Worm (Caenorhabditis elegans) whole organism, L2 larva: ENCODE results near the gene grsp-2.

Experiments used
- C34F6.9 ChIP-seq: fragments of 150-350 bp; optimal IDR thresholded peaks from 2 replicates; lab custom pipeline; 2014; ENCODE audit warnings: missing biosample characterization, missing genetic modification characterization
- Y55F3AM.14 ChIP-seq: fragments of 200-800 bp; sonication (Bioruptor generic); optimal IDR thresholded peaks from 2 replicates; lab custom pipeline; 2018; ENCODE audit warnings: mild to moderate bottlenecking, missing genetic modification characterization, missing compliant biosample characterization
- ZK546.5 ChIP-seq: sonication (generic microtip); optimal IDR thresholded peaks from 2 replicates; lab custom pipeline; 2017; ENCODE audit warnings: missing biosample characterization, missing genetic modification characterization
- alr-1 ChIP-seq: fragments of 150-350 bp; optimal IDR thresholded peaks from 2 replicates; lab custom pipeline; 2014; ENCODE audit warnings: missing biosample characterization, missing genetic modification characterization
- aly-2 ChIP-seq: fragments of 150-350 bp; optimal IDR thresholded peaks from 2 replicates; lab custom pipeline; 2014; ENCODE audit warnings: missing biosample characterization, missing genetic modification characterization
- ama-1 ChIP-seq: fragments of 150-350 bp; optimal IDR thresholded peaks from 2 replicates; lab custom pipeline; 2018; ENCODE audit warnings: inconsistent platforms
- crh-2 ChIP-seq: sonication (generic microtip); optimal IDR thresholded peaks from 2 replicates; lab custom pipeline; 2017; ENCODE audit warnings: missing biosample characterization, missing genetic modification characterization
- dmd-4 ChIP-seq: sonication (generic microtip); optimal IDR thresholded peaks from 2 replicates; lab custom pipeline; 2017; ENCODE audit warnings: missing biosample characterization, missing genetic modification characterization
- elt-1 ChIP-seq: fragments of 150-350 bp; optimal IDR thresholded peaks from 2 replicates; lab custom pipeline; 2014; ENCODE audit warnings: missing biosample characterization, missing genetic modification characterization
- elt-3 ChIP-seq: sonication (generic microtip); optimal IDR thresholded peaks from 2 replicates; lab custom pipeline; 2017; ENCODE audit warnings: missing biosample characterization, missing genetic modification characterization
- fos-1 ChIP-seq: fragments of 150-350 bp; optimal IDR thresholded peaks from 2 replicates; lab custom pipeline; 2014; ENCODE audit warnings: missing biosample characterization, missing genetic modification characterization
- gmeb-1 ChIP-seq: fragments of 150-350 bp; optimal IDR thresholded peaks from 2 replicates; lab custom pipeline; 2014; ENCODE audit warnings: missing biosample characterization, missing genetic modification characterization
- lin-11 ChIP-seq: fragments of 150-350 bp; sonication (generic microtip); optimal IDR thresholded peaks from 2 replicates; lab custom pipeline; 2014; ENCODE audit warnings: missing biosample characterization, missing genetic modification characterization, inconsistent platforms, mixed read lengths
- lin-13 ChIP-seq: fragments of 150-350 bp; optimal IDR thresholded peaks from 2 replicates; lab custom pipeline; 2014; ENCODE audit warnings: missing biosample characterization, missing genetic modification reagents, missing genetic modification characterization
- lin-39 ChIP-seq: fragments of 150-350 bp; optimal IDR thresholded peaks from 2 replicates; lab custom pipeline; 2014; ENCODE audit warnings: missing biosample characterization, missing genetic modification reagents, missing genetic modification characterization
- lsy-2 ChIP-seq, 2 experiments: fragments of 150-350 bp in 1 of 2; sonication (generic microtip) in 1 of 2; optimal IDR thresholded peaks; 2 replicates each; lab custom pipeline; 2014 to 2017; ENCODE audit warnings: missing biosample characterization in 2 of 2, missing genetic modification characterization in 2 of 2
- mab-5 ChIP-seq: fragments of 150-350 bp; optimal IDR thresholded peaks from 2 replicates; lab custom pipeline; 2014; ENCODE audit warnings: missing biosample characterization, missing genetic modification characterization
- mbf-1 ChIP-seq: sonication (generic microtip); optimal IDR thresholded peaks from 2 replicates; lab custom pipeline; 2017; ENCODE audit warnings: missing biosample characterization, missing genetic modification characterization
- mdl-1 ChIP-seq, 2 experiments: fragments of 150-350 bp in 1 of 2; sonication (generic microtip) in 1 of 2; optimal IDR thresholded peaks; 2 replicates each; lab custom pipeline; 2017; ENCODE audit warnings: missing biosample characterization in 2 of 2, missing genetic modification characterization in 2 of 2
- nhr-11 ChIP-seq: fragments of 150-350 bp; optimal IDR thresholded peaks from 2 replicates; lab custom pipeline; 2014; ENCODE audit warnings: missing biosample characterization, missing genetic modification characterization
- nhr-12 ChIP-seq: fragments of 150-350 bp; optimal IDR thresholded peaks from 2 replicates; lab custom pipeline; 2014; ENCODE audit warnings: missing biosample characterization, missing genetic modification characterization
- nhr-21 ChIP-seq: fragments of 150-350 bp; optimal IDR thresholded peaks from 2 replicates; lab custom pipeline; 2014; ENCODE audit warnings: missing biosample characterization, missing genetic modification characterization
- nhr-23 ChIP-seq: fragments of 150-350 bp; optimal IDR thresholded peaks from 2 replicates; lab custom pipeline; 2014; ENCODE audit warnings: missing biosample characterization, missing genetic modification reagents, missing genetic modification characterization
- nhr-237 ChIP-seq: fragments of 150-350 bp; optimal IDR thresholded peaks from 2 replicates; lab custom pipeline; 2014; ENCODE audit warnings: missing biosample characterization, missing genetic modification characterization
- nhr-25 ChIP-seq: fragments of 150-350 bp; sonication (generic microtip); optimal IDR thresholded peaks from 3 replicates; lab custom pipeline; 2014; ENCODE audit warnings: missing biosample characterization, missing genetic modification characterization
- sem-4 ChIP-seq: fragments of 150-350 bp; optimal IDR thresholded peaks from 2 replicates; lab custom pipeline; 2014; ENCODE audit warnings: missing biosample characterization, missing genetic modification reagents, missing genetic modification characterization
- skn-1 ChIP-seq: sonication (generic microtip); optimal IDR thresholded peaks from 2 replicates; lab custom pipeline; 2017; ENCODE audit warnings: missing biosample characterization, missing genetic modification characterization
- sma-9 ChIP-seq, 2 experiments: fragments of 150-350 bp in 1 of 2; sonication (generic microtip) in 1 of 2; optimal IDR thresholded peaks; 2 replicates each; lab custom pipeline; 2014 to 2016; ENCODE audit warnings: missing genetic modification characterization in 2 of 2, mild to moderate bottlenecking in 1 of 2, missing biosample characterization in 1 of 2, missing compliant biosample characterization in 1 of 2, missing genetic modification reagents in 1 of 2, moderate library complexity in 1 of 2
- snpc-4 ChIP-seq: fragments of 150-350 bp; optimal IDR thresholded peaks from 2 replicates; lab custom pipeline; 2014; ENCODE audit warnings: missing biosample characterization, missing genetic modification characterization
- unc-39 ChIP-seq: fragments of 150-350 bp; optimal IDR thresholded peaks from 2 replicates; lab custom pipeline; 2014; ENCODE audit warnings: missing biosample characterization, missing genetic modification characterization
- unc-55 ChIP-seq: fragments of 150-350 bp; sonication (generic microtip); optimal IDR thresholded peaks from 3 replicates; lab custom pipeline; 2014; ENCODE audit warnings: missing biosample characterization, missing genetic modification reagents, missing genetic modification characterization
- unc-62 ChIP-seq: fragments of 150-350 bp; optimal IDR thresholded peaks from 2 replicates; lab custom pipeline; 2014; ENCODE audit warnings: missing biosample characterization, missing genetic modification reagents, missing genetic modification characterization
- ztf-1 ChIP-seq: fragments of 200-800 bp; sonication (Bioruptor generic); conservative IDR thresholded peaks from 2 replicates; pipeline ENCODE4 v1.3.6; 2022; ENCODE audit warnings: missing genetic modification characterization, missing compliant biosample characterization

grsp-2 gene

ce11 chrIV:8816617-8817016 lies 488 bp downstream of the grsp-2 start:
- TF ChIP-seq unc-39 = no peak
- no peak for TF ChIP-seq alr-1
- TF ChIP-seq C34F6.9 (tag; lab: Kevin White, UChicago) = no peak
- TF ChIP-seq lin-13 (GFP tag; lab: Kevin White, UChicago) = no peak
- TF ChIP-seq nhr-237 (tag; lab: Kevin White, UChicago) = no peak
- no peak for TF ChIP-seq snpc-4 (tag; lab: Kevin White, UChicago)
- TF ChIP-seq elt-3 = no peak
- no peak for TF ChIP-seq mbf-1
- no peak for TF ChIP-seq ama-1
- no peak for TF ChIP-seq aly-2 (tag; lab: Kevin White, UChicago)
- TF ChIP-seq nhr-25 (tag; lab: Kevin White, UChicago) = no peak
- TF ChIP-seq elt-1 (tag; lab: Kevin White, UChicago) = no peak
- TF ChIP-seq, all 48 proteins: peak for 0

ce11 chrIV:8817639-8818038 lies 1.5 kb downstream of the grsp-2 start, which contains the start of gene T28C6.10:
TSS of gene T28C6.10 (plus strand) at chrIV:8817939.
- no peak for TF ChIP-seq mab-5 (tag; lab: Kevin White, UChicago)
- TF ChIP-seq unc-39 = no peak
- TF ChIP-seq ZK546.5 (tag; lab: Kevin White, UChicago) = no peak
- no peak for TF ChIP-seq nhr-25 (tag; lab: Kevin White, UChicago)
- no peak for TF ChIP-seq crh-2 (tag; lab: Kevin White, UChicago)
- TF ChIP-seq ztf-1 (GFP tag; lab: Robert Waterston, UW) = no peak
- TF ChIP-seq nhr-11 = no peak
- no peak for TF ChIP-seq nhr-12 (tag; lab: Kevin White, UChicago)
- no peak for TF ChIP-seq lin-39 (tag; lab: Kevin White, UChicago)
- TF ChIP-seq lin-11 (tag; lab: Kevin White, UChicago) = no peak
- no peak for TF ChIP-seq ama-1
- TF ChIP-seq sma-9 (GFP tag; optimal IDR thresholded peaks at IDR 0.05; lab: Kevin White, UChicago) = no peak
- TF ChIP-seq sma-9 (tag; optimal IDR thresholded peaks at IDR 0.05; lab: Kevin White, UChicago) = no peak
- TF ChIP-seq elt-3 = no peak
- no peak for TF ChIP-seq lin-13 (GFP tag; lab: Kevin White, UChicago)
- no peak for TF ChIP-seq gmeb-1 (tag; lab: Kevin White, UChicago)
- no peak for TF ChIP-seq mdl-1 (tag; optimal IDR thresholded peaks at IDR 0.05; lab: Kevin White, UChicago)
- TF ChIP-seq nhr-21 (tag; lab: Kevin White, UChicago) = no peak

- TF ChIP-seq lin-39 (tag; lab: Kevin White, UChicago) (no peak), nhr-237 (tag; lab: Kevin White, UChicago) (no peak), Y55F3AM.14 (no peak), nhr-25 (tag; lab: Kevin White, UChicago) (peak; percentile 12)
These were observed 3.3 kb downstream of the grsp-2 start for ce11 chrIV:8819471-8819870.

- TF ChIP-seq unc-62 (GFP tag; lab: Kevin White, UChicago) (no peak), C34F6.9 (tag; lab: Kevin White, UChicago) (no peak), nhr-23 (no peak), sem-4 (tag; lab: Kevin White, UChicago) (no peak), dmd-4 (tag; lab: Kevin White, UChicago) (no peak), alr-1 (no peak), fos-1 (tag; lab: Kevin White, UChicago) (no peak), crh-2 (tag; lab: Kevin White, UChicago) (no peak), skn-1 (tag; lab: Kevin White, UChicago) (no peak), nhr-25 (tag; lab: Kevin White, UChicago) (no peak), lsy-2 (tag; optimal IDR thresholded peaks at IDR 0.05; lab: Kevin White, UChicago) (no peak), unc-55 (no peak), Y55F3AM.14 (no peak)
These were observed 3.9 kb downstream of the grsp-2 start, which contains the start of gene T28C6.3 for ce11 chrIV:8820041-8820440. TSS of gene T28C6.3 (plus strand) at chrIV:8820341.

ce11 chrIV:8821147-8821546 lies 5.0 kb downstream of the grsp-2 start, which contains the start of gene T28C6.5:
TSS of gene T28C6.5 (plus strand) at chrIV:8821447.
- TF ChIP-seq elt-1 (tag; lab: Kevin White, UChicago) = no peak
- TF ChIP-seq sem-4 (tag; lab: Kevin White, UChicago) = no peak
- TF ChIP-seq lin-39 (tag; lab: Kevin White, UChicago) = no peak
- no peak for TF ChIP-seq aly-2 (tag; lab: Kevin White, UChicago)
